Worm (Caenorhabditis elegans) whole organism, young adult: ENCODE data around the gene bca-1.

ENCODE experiments used
- B0019.2 ChIP-seq: fragments of 200-800 bp; sonication (Bioruptor generic); conservative IDR thresholded peaks from 2 replicates; pipeline ENCODE4 v1.3.6; 2022; ENCODE audit warnings: missing genetic modification reagents, missing genetic modification characterization, missing compliant biosample characterization
- B0035.1 ChIP-seq: sonication (generic microtip); optimal IDR thresholded peaks from 2 replicates; lab custom pipeline; 2016; ENCODE audit warnings: missing genetic modification characterization, mild to moderate bottlenecking, missing compliant biosample characterization, missing genotype, missing genetic modification reagents
- B0261.1 ChIP-seq: sonication (generic microtip); optimal IDR thresholded peaks from 2 replicates; lab custom pipeline; 2016; ENCODE audit warnings: mild to moderate bottlenecking, missing genetic modification characterization, moderate library complexity, missing compliant biosample characterization
- B0336.3 ChIP-seq: fragments of 200-800 bp; sonication (Bioruptor generic); IDR thresholded peaks from 2 replicates; pipeline ENCODE4 v1.3.6; 2022; ENCODE audit warnings: missing genetic modification characterization, missing compliant biosample characterization
- C06A6.2 ChIP-seq: fragments of 200-800 bp; sonication (Bioruptor generic); conservative IDR thresholded peaks from 2 replicates; pipeline ENCODE4 v1.3.6; 2022; ENCODE audit warnings: missing genetic modification characterization, missing compliant biosample characterization
- F10E7.11 ChIP-seq: sonication (generic microtip); optimal IDR thresholded peaks from 2 replicates; lab custom pipeline; 2017; ENCODE audit warnings: mild to moderate bottlenecking, missing genetic modification characterization, moderate library complexity, missing compliant biosample characterization
- F22D6.2 ChIP-seq: sonication (generic microtip); optimal IDR thresholded peaks from 2 replicates; lab custom pipeline; 2016; ENCODE audit warnings: mild to moderate bottlenecking, missing genetic modification characterization, missing compliant biosample characterization
- F37B4.10 ChIP-seq: fragments of 200-800 bp; sonication (Bioruptor generic); IDR thresholded peaks from 2 replicates; pipeline ENCODE4 v1.3.6; 2022; ENCODE audit warnings: missing genetic modification characterization, missing compliant biosample characterization
- F55B11.4 ChIP-seq: sonication (generic microtip); optimal IDR thresholded peaks from 2 replicates; lab custom pipeline; 2016; ENCODE audit warnings: missing compliant biosample characterization, missing genetic modification characterization, borderline replicate concordance; ENCODE audit not compliant: insufficient read depth
- F57A8.1 ChIP-seq: fragments of 200-800 bp; sonication (Bioruptor generic); optimal IDR thresholded peaks from 2 replicates; lab custom pipeline; 2018; ENCODE audit warnings: mild to moderate bottlenecking, missing genetic modification characterization, moderate library complexity, missing compliant biosample characterization
- K11D2.4 ChIP-seq: fragments of 200-800 bp; sonication (Bioruptor generic); IDR thresholded peaks from 2 replicates; pipeline ENCODE4 v1.3.6; 2022; ENCODE audit warnings: missing genetic modification reagents, missing genetic modification characterization, missing compliant biosample characterization
- T07F8.4 ChIP-seq: sonication (generic microtip); optimal IDR thresholded peaks from 2 replicates; lab custom pipeline; 2016; ENCODE audit warnings: mild to moderate bottlenecking, missing genetic modification characterization, moderate library complexity, missing compliant biosample characterization
- T26A5.8 ChIP-seq: sonication (generic microtip); optimal IDR thresholded peaks from 2 replicates; lab custom pipeline; 2016; ENCODE audit warnings: missing genetic modification characterization, missing compliant biosample characterization
- Y53F4B.3 ChIP-seq: fragments of 200-800 bp; sonication (Bioruptor generic); IDR thresholded peaks from 2 replicates; pipeline ENCODE4 v1.3.6; 2022; ENCODE audit warnings: missing genetic modification reagents, missing genetic modification characterization, missing compliant biosample characterization
- Y79H2A.3 ChIP-seq: fragments of 200-800 bp; sonication (Bioruptor generic); conservative IDR thresholded peaks from 2 replicates; pipeline ENCODE4 v1.3.6; 2022; ENCODE audit warnings: missing genetic modification reagents, missing genetic modification characterization, missing compliant biosample characterization
- ama-1 ChIP-seq, 3 experiments: fragments of 150-350 bp in 1 of 3; sonication (generic microtip) in 2 of 3; optimal IDR thresholded peaks; 2 replicates each; lab custom pipeline; 2014 to 2018; ENCODE audit warnings: missing biosample characterization in 2 of 3, missing genetic modification characterization in 2 of 3, missing genetic modification reagents in 2 of 3
- aptf-2 ChIP-seq: fragments of 200-800 bp; sonication (Bioruptor generic); conservative IDR thresholded peaks from 2 replicates; pipeline ENCODE4 v1.3.6; 2022; ENCODE audit warnings: missing genetic modification reagents, missing genetic modification characterization, missing compliant biosample characterization
- attf-5 ChIP-seq: fragments of 200-800 bp; sonication (Bioruptor generic); optimal IDR thresholded peaks from 2 replicates; lab custom pipeline; 2018; ENCODE audit warnings: mild to moderate bottlenecking, missing genetic modification characterization, missing compliant biosample characterization
- bed-2 ChIP-seq: fragments of 200-800 bp; sonication (Bioruptor generic); IDR thresholded peaks from 2 replicates; pipeline ENCODE4 v1.3.6; 2022; ENCODE audit warnings: missing genetic modification reagents, missing genetic modification characterization, missing compliant biosample characterization
- cebp-1 ChIP-seq, 2 experiments: fragments of 200-800 bp in 1 of 2; sonication (Bioruptor generic) in 1 of 2; sonication (generic microtip) in 1 of 2; IDR thresholded peaks in 1 of 2; optimal IDR thresholded peaks in 1 of 2; 2 replicates each; pipeline versions ENCODE4 v1.3.6 to Lab custom; 2017 to 2022; ENCODE audit warnings: missing compliant biosample characterization in 2 of 2, missing genetic modification characterization in 2 of 2, mild to moderate bottlenecking in 1 of 2, missing genetic modification reagents in 1 of 2, moderate library complexity in 1 of 2
- cebp-2 ChIP-seq: fragments of 200-800 bp; sonication (Bioruptor generic); IDR thresholded peaks from 2 replicates; pipeline ENCODE4 v1.3.6; 2022; ENCODE audit warnings: missing genetic modification characterization, missing compliant biosample characterization
- ceh-40 ChIP-seq: fragments of 200-800 bp; sonication (Bioruptor generic); IDR thresholded peaks from 2 replicates; pipeline ENCODE4 v1.3.6; 2022; ENCODE audit warnings: missing genetic modification characterization, missing compliant biosample characterization
- die-1 ChIP-seq: sonication (generic microtip); optimal IDR thresholded peaks from 2 replicates; lab custom pipeline; 2016; ENCODE audit warnings: missing genotype, mild to moderate bottlenecking, missing genetic modification characterization, missing compliant biosample characterization
- dpff-1 ChIP-seq: sonication (generic microtip); optimal IDR thresholded peaks from 2 replicates; lab custom pipeline; 2017; ENCODE audit warnings: mild to moderate bottlenecking, missing genetic modification characterization, missing compliant biosample characterization
- dpl-1 ChIP-seq: fragments of 150-350 bp; optimal IDR thresholded peaks from 2 replicates; lab custom pipeline; 2014; ENCODE audit warnings: missing biosample characterization, missing genetic modification reagents, missing genetic modification characterization
- egl-44 ChIP-seq: fragments of 200-800 bp; sonication (Bioruptor generic); IDR thresholded peaks from 2 replicates; pipeline ENCODE4 v1.3.6; 2022; ENCODE audit warnings: missing genetic modification reagents, missing genetic modification characterization, missing compliant biosample characterization
- ets-4 ChIP-seq: fragments of 200-800 bp; sonication (Bioruptor generic); optimal IDR thresholded peaks from 2 replicates; lab custom pipeline; 2018; ENCODE audit warnings: mild to moderate bottlenecking, missing genetic modification characterization, missing compliant biosample characterization
- gei-17 ChIP-seq: fragments of 200-800 bp; sonication (Bioruptor generic); optimal IDR thresholded peaks from 2 replicates; lab custom pipeline; 2018; ENCODE audit warnings: mild to moderate bottlenecking, missing genetic modification characterization, missing compliant biosample characterization
- hmg-1.2 ChIP-seq: fragments of 200-800 bp; sonication (Bioruptor generic); IDR thresholded peaks from 2 replicates; pipeline ENCODE4 v1.3.6; 2022; ENCODE audit warnings: missing genetic modification reagents, missing genetic modification characterization, missing compliant biosample characterization
- lin-35 ChIP-seq, 3 experiments: fragments of 150-350 bp in 2 of 3; sonication (generic microtip) in 1 of 3; optimal IDR thresholded peaks; 2 replicates each; lab custom pipeline; 2014 to 2018; ENCODE audit warnings: missing biosample characterization in 3 of 3, missing genetic modification characterization in 3 of 3, missing genetic modification reagents in 3 of 3
- lin-40 ChIP-seq: sonication (generic microtip); optimal IDR thresholded peaks from 2 replicates; lab custom pipeline; 2016; ENCODE audit warnings: missing genetic modification characterization, mild to moderate bottlenecking, missing compliant biosample characterization, missing genotype, missing genetic modification reagents
- lsy-27 ChIP-seq: sonication (generic microtip); optimal IDR thresholded peaks from 2 replicates; lab custom pipeline; 2017; ENCODE audit warnings: missing genetic modification characterization, mild to moderate bottlenecking, missing compliant biosample characterization, antibody characterized with exemption, missing genotype, borderline replicate concordance; ENCODE audit not compliant: insufficient read depth
- madf-3 ChIP-seq: fragments of 200-800 bp; sonication (Bioruptor generic); IDR thresholded peaks from 2 replicates; pipeline ENCODE4 v1.3.6; 2022; ENCODE audit warnings: missing genetic modification reagents, missing genetic modification characterization, missing compliant biosample characterization
- mes-4 ChIP-seq: sonication (generic microtip); optimal IDR thresholded peaks from 2 replicates; lab custom pipeline; 2016; ENCODE audit warnings: missing genotype, missing genetic modification characterization, missing compliant biosample characterization
- nfya-1 ChIP-seq: sonication (generic microtip); optimal IDR thresholded peaks from 2 replicates; lab custom pipeline; 2017; ENCODE audit warnings: antibody characterized with exemption, missing compliant biosample characterization, missing genetic modification characterization, borderline replicate concordance; ENCODE audit not compliant: insufficient read depth
- nhr-27 ChIP-seq: fragments of 200-800 bp; sonication (Bioruptor generic); optimal IDR thresholded peaks from 2 replicates; lab custom pipeline; 2018; ENCODE audit warnings: mild to moderate bottlenecking, missing genetic modification characterization, moderate library complexity, missing compliant biosample characterization
- nhr-80 ChIP-seq: sonication (generic microtip); optimal IDR thresholded peaks from 2 replicates; lab custom pipeline; 2016; ENCODE audit warnings: missing genetic modification characterization, missing compliant biosample characterization
- sdz-38 ChIP-seq: sonication (generic microtip); optimal IDR thresholded peaks from 2 replicates; lab custom pipeline; 2016; ENCODE audit warnings: missing genotype, missing genetic modification characterization, missing compliant biosample characterization
- snpc-1.1 ChIP-seq: sonication (generic microtip); optimal IDR thresholded peaks from 2 replicates; lab custom pipeline; 2017; ENCODE audit warnings: missing genetic modification characterization, mild to moderate bottlenecking, missing compliant biosample characterization, antibody characterized with exemption, moderate library complexity, missing genotype, missing genetic modification reagents; ENCODE audit not compliant: insufficient read depth
- snpc-3.4 ChIP-seq: sonication (generic microtip); optimal IDR thresholded peaks from 2 replicates; lab custom pipeline; 2017; ENCODE audit warnings: missing genetic modification characterization, mild to moderate bottlenecking, missing compliant biosample characterization, antibody characterized with exemption, moderate library complexity, missing genotype, missing genetic modification reagents
- snpc-4 ChIP-seq, 5 experiments: fragments of 150-350 bp in 1 of 5; sonication (generic microtip) in 4 of 5; optimal IDR thresholded peaks; 2 replicates each; lab custom pipeline; 2014 to 2018; ENCODE audit warnings: missing genetic modification characterization in 5 of 5, missing biosample characterization in 3 of 5, antibody characterized with exemption in 2 of 5, mild to moderate bottlenecking in 2 of 5, missing compliant biosample characterization in 2 of 5, missing genotype in 2 of 5, moderate library complexity in 2 of 5, missing genetic modification reagents in 1 of 5
- unc-130 ChIP-seq: sonication (generic microtip); optimal IDR thresholded peaks from 2 replicates; lab custom pipeline; 2016; ENCODE audit warnings: missing genetic modification reagents, missing genetic modification characterization, missing compliant biosample characterization
- zfh-2 ChIP-seq: fragments of 200-800 bp; sonication (Bioruptor generic); conservative IDR thresholded peaks from 2 replicates; pipeline ENCODE4 v1.3.6; 2022; ENCODE audit warnings: missing genetic modification reagents, missing genetic modification characterization, missing compliant biosample characterization
- ztf-22 ChIP-seq: fragments of 200-800 bp; sonication (Bioruptor generic); optimal IDR thresholded peaks from 2 replicates; lab custom pipeline; 2018; ENCODE audit warnings: mild to moderate bottlenecking, missing genetic modification characterization, moderate library complexity, missing compliant biosample characterization
- ztf-28 ChIP-seq: fragments of 200-800 bp; sonication (Bioruptor generic); IDR thresholded peaks from 2 replicates; pipeline ENCODE4 v1.3.6; 2022; ENCODE audit warnings: missing genetic modification reagents, missing genetic modification characterization, missing compliant biosample characterization
- ztf-3 ChIP-seq: fragments of 200-800 bp; sonication (Bioruptor generic); optimal IDR thresholded peaks from 2 replicates; lab custom pipeline; 2018; ENCODE audit warnings: mild to moderate bottlenecking, missing genetic modification characterization, missing compliant biosample characterization

bca-1 gene

ce11 chrX:6250272-6250752, 45.8 kb upstream of the bca-1 start:
- TF ChIP-seq T07F8.4 (tag; lab: Kevin White, UChicago), result no peak
- no peak for TF ChIP-seq ama-1 (optimal IDR thresholded peaks at IDR 0.05; lab: Kevin White, UChicago)
- no peak for TF ChIP-seq ama-1 (GFP tag; optimal IDR thresholded peaks at IDR 0.05; lab: Kevin White, UChicago)
- TF ChIP-seq ets-4, result no peak
- TF ChIP-seq F55B11.4 (tag; lab: Kevin White, UChicago), result no peak
- 0 out of 2 replicates have a peak, but pooled peaks have one; percentile 33 for TF ChIP-seq zfh-2 (GFP tag; lab: Robert Waterston, UW)
- no peak for TF ChIP-seq sdz-38 (tag; lab: Kevin White, UChicago)
- TF ChIP-seq ztf-3 (GFP tag; lab: Kevin White, UChicago), result no peak
- TF ChIP-seq B0035.1 (tag; lab: Kevin White, UChicago), result no peak
- TF ChIP-seq ceh-40, result no peak
- no peak for TF ChIP-seq cebp-1 (GFP tag; IDR thresholded peaks at IDR 0.05; lab: Robert Waterston, UW)
- TF ChIP-seq cebp-1 (tag; optimal IDR thresholded peaks at IDR 0.05; lab: Kevin White, UChicago), result peak; percentile 49
- TF ChIP-seq K11D2.4 (GFP tag; lab: Robert Waterston, UW), result no peak
- TF ChIP-seq bed-2 (GFP tag; lab: Robert Waterston, UW), result no peak
- TF ChIP-seq aptf-2 (GFP tag; lab: Robert Waterston, UW), result no peak
- no peak for TF ChIP-seq F10E7.11 (tag; lab: Kevin White, UChicago)
- TF ChIP-seq B0261.1 (tag; lab: Kevin White, UChicago), result no peak
- no peak for TF ChIP-seq B0019.2 (GFP tag; lab: Robert Waterston, UW)
- TF ChIP-seq cebp-2 (GFP tag; lab: Robert Waterston, UW), result no peak
- no peak for TF ChIP-seq nhr-27 (tag; lab: Kevin White, UChicago)
- peak; percentile 9 for TF ChIP-seq gei-17 (GFP tag; lab: Kevin White, UChicago)
- no peak for TF ChIP-seq F37B4.10 (GFP tag; lab: Robert Waterston, UW)
- TF ChIP-seq lsy-27, result no peak
- TF ChIP-seq Y53F4B.3 (GFP tag; lab: Robert Waterston, UW), result no peak
- TF ChIP-seq snpc-1.1, result no peak
- no peak for TF ChIP-seq attf-5
- no peak for TF ChIP-seq madf-3 (GFP tag; lab: Robert Waterston, UW)
- TF ChIP-seq F22D6.2 (tag; lab: Kevin White, UChicago), result no peak
- no peak for TF ChIP-seq snpc-4 (GFP tag; optimal IDR thresholded peaks at IDR 0.05; lab: Kevin White, UChicago)
- no peak for TF ChIP-seq snpc-4 (tag; optimal IDR thresholded peaks at IDR 0.05; lab: Kevin White, UChicago)
- no peak for TF ChIP-seq ztf-28
- peak; percentile 31; the same call in 1 of the 2 replicates for TF ChIP-seq hmg-1.2 (GFP tag; lab: Robert Waterston, UW)
- TF ChIP-seq F57A8.1 (GFP tag; lab: Kevin White, UChicago), result no peak
- no peak for TF ChIP-seq dpl-1 (GFP tag; lab: Kevin White, UChicago)
- TF ChIP-seq nfya-1 (tag; lab: Kevin White, UChicago), result no peak
- TF ChIP-seq mes-4 (tag; lab: Kevin White, UChicago), result no peak
- no peak for TF ChIP-seq T26A5.8
- TF ChIP-seq die-1, result no peak
- TF ChIP-seq nhr-80 (tag; lab: Kevin White, UChicago), result peak; percentile 84
- TF ChIP-seq Y79H2A.3 (GFP tag; lab: Robert Waterston, UW), result no peak
- TF ChIP-seq unc-130 (GFP tag; lab: Kevin White, UChicago), result no peak
- TF ChIP-seq B0336.3 (GFP tag; lab: Robert Waterston, UW), result 0 out of 2 replicates have a peak, but pooled peaks have one; percentile 29
- peak; percentile 28 for TF ChIP-seq ztf-22
- TF ChIP-seq lin-35 (GFP tag; optimal IDR thresholded peaks at IDR 0.05; lab: Kevin White, UChicago), result no peak
- TF ChIP-seq C06A6.2 (GFP tag; lab: Robert Waterston, UW), result no peak
- no peak for TF ChIP-seq snpc-3.4 (tag; lab: Kevin White, UChicago)
- peak; percentile 16 for TF ChIP-seq lin-40 (tag; lab: Kevin White, UChicago)
- TF ChIP-seq dpff-1 (tag; lab: Kevin White, UChicago), result no peak
- no peak for TF ChIP-seq egl-44 (GFP tag; lab: Robert Waterston, UW)
